Fruit fly (Drosophila melanogaster) whole organism, adult: ENCODE data around the gene fusl.

Source experiments
- CG5204 ChIP-seq: fragments of 200-800 bp; sonication (Bioruptor generic); optimal IDR thresholded peaks from 2 replicates; lab custom pipeline; 2016; ENCODE audit warnings: missing biosample characterization, missing genetic modification characterization
- Hr96 ChIP-seq: fragments of 200-800 bp; sonication (Bioruptor generic); optimal IDR thresholded peaks from 2 replicates; lab custom pipeline; 2016; ENCODE audit warnings: missing biosample characterization, missing genetic modification characterization
- cic ChIP-seq: fragments of 200-800 bp; sonication (Bioruptor generic); optimal IDR thresholded peaks from 2 replicates; lab custom pipeline; 2017; ENCODE audit warnings: missing biosample characterization, mild to moderate bottlenecking, missing genetic modification characterization, moderate library complexity
- kay ChIP-seq: fragments of 200-800 bp; sonication (Bioruptor generic); peaks from one replicate; lab custom pipeline; 2016; ENCODE audit warnings: missing biosample characterization, missing genetic modification characterization, borderline replicate concordance

DNA sequence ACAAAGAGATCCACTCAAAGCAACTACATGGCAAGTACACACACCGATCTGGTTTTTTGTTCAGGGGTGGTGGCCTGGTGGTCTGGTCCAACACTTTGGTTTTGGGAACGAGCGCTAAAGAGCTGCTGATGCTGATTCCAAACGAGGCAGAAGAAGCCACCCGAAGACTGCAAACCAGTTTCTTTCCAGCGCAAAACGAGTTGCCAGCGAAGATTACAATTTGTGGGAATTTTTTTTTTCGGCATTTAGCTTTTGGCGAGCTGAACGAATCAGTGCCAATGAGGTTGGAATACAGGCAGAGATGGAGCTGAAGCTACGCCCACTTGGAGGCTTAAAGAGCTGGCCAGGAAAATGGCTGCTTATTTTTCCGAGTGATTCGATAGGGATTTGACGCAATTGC lies 38.6 kb upstream of the fusl start:
- TF ChIP-seq kay (no peak), Hr96 (no peak), cic (no peak), CG5204 (GFP tag; lab: Kevin White, UChicago) (no peak)
